Worm (Caenorhabditis elegans) whole organism, L3 larva: ENCODE data around the gene gsto-1.

Experiments
- aly-2 ChIP-seq: fragments of 150-350 bp; optimal IDR thresholded peaks from 2 replicates; lab custom pipeline; 2014; ENCODE audit warnings: missing biosample characterization, missing genetic modification characterization
- ama-1 ChIP-seq: fragments of 150-350 bp; optimal IDR thresholded peaks from 2 replicates; lab custom pipeline; 2018
- elt-3 ChIP-seq, 3 experiments: fragments of 150-350 bp in 1 of 3; sonication (generic microtip) in 2 of 3; optimal IDR thresholded peaks; 2 replicates in 2 of 3; 4 replicates in 1 of 3; lab custom pipeline; 2014 to 2017; ENCODE audit warnings: missing biosample characterization in 3 of 3, missing genetic modification characterization in 3 of 3
- eor-1 ChIP-seq, 2 experiments: fragments of 150-350 bp; optimal IDR thresholded peaks; 2 replicates each; lab custom pipeline; 2014 to 2018; ENCODE audit warnings: missing biosample characterization in 2 of 2, missing genetic modification characterization in 2 of 2
- fkh-10 ChIP-seq: sonication (generic microtip); optimal IDR thresholded peaks from 2 replicates; lab custom pipeline; 2017; ENCODE audit warnings: missing biosample characterization, missing genetic modification reagents, missing genetic modification characterization
- fkh-2 ChIP-seq: fragments of 150-350 bp; optimal IDR thresholded peaks from 2 replicates; lab custom pipeline; 2014; ENCODE audit warnings: missing biosample characterization, missing genetic modification reagents, missing genetic modification characterization
- nhr-11 ChIP-seq: fragments of 150-350 bp; optimal IDR thresholded peaks from 2 replicates; lab custom pipeline; 2014; ENCODE audit warnings: missing biosample characterization, missing genetic modification characterization
- nhr-237 ChIP-seq: fragments of 150-350 bp; optimal IDR thresholded peaks from 2 replicates; lab custom pipeline; 2014; ENCODE audit warnings: missing biosample characterization, missing genetic modification characterization
- pha-4 ChIP-seq: fragments of 150-350 bp; optimal IDR thresholded peaks from 2 replicates; lab custom pipeline; 2014; ENCODE audit warnings: missing biosample characterization, missing genetic modification reagents, missing genetic modification characterization
- pqm-1 ChIP-seq: fragments of 150-350 bp; optimal IDR thresholded peaks from 2 replicates; lab custom pipeline; 2017; ENCODE audit warnings: missing biosample characterization, missing genetic modification characterization, inconsistent platforms
- unc-62 ChIP-seq: fragments of 150-350 bp; sonication (generic microtip); optimal IDR thresholded peaks from 4 replicates; lab custom pipeline; 2014; ENCODE audit warnings: missing biosample characterization, missing genetic modification reagents, missing genetic modification characterization
- ztf-11 ChIP-seq: fragments of 150-350 bp; optimal IDR thresholded peaks from 2 replicates; lab custom pipeline; 2014; ENCODE audit warnings: missing biosample characterization, missing genetic modification characterization
- ztf-4 ChIP-seq: fragments of 150-350 bp; optimal IDR thresholded peaks from 2 replicates; lab custom pipeline; 2014; ENCODE audit warnings: missing biosample characterization, missing genetic modification characterization

DNA sequence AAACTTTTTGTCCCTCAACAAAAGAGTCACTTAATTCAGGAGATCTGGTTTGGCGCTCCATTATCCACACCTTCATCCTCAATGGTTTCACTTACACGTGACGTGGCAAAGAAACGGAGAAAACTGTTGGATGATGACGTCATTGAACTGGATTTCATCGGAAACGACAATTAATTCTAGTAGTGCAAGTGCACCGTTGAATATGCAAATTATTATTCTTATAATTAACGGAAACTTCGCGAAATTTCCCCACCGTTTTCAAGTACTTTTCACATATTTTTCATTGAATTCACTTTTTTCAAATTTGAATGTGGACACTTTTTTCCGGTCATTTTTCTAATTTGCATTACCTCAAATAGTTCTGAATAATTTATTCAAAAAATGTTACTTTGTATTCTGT is 37.6 kb downstream of the gsto-1 start, which contains the start of gene ZK688.1:
- TF ChIP-seq unc-62 (GFP tag; lab: Kevin White, UChicago), result no peak
- no peak for TF ChIP-seq eor-1 (tag; optimal IDR thresholded peaks at IDR 0.05; lab: Kevin White, UChicago)
- no peak for TF ChIP-seq elt-3 (tag; optimal IDR thresholded peaks at IDR 0.05; lab: Kevin White, UChicago)
- TF ChIP-seq nhr-237 (tag; lab: Kevin White, UChicago), result no peak
- no peak for TF ChIP-seq fkh-10 (GFP tag; lab: Kevin White, UChicago)
- TF ChIP-seq ama-1 (lab: Kevin White, UChicago), result no peak
- TF ChIP-seq ztf-11, result no peak
- no peak for TF ChIP-seq pha-4
- TF ChIP-seq nhr-11 (tag; lab: Kevin White, UChicago), result no peak
- no peak for TF ChIP-seq pqm-1 (tag; lab: Kevin White, UChicago)
- no peak for TF ChIP-seq ztf-4 (tag; lab: Kevin White, UChicago)
- TF ChIP-seq aly-2 (tag; lab: Kevin White, UChicago), result no peak
- no peak for TF ChIP-seq fkh-2 (tag; lab: Kevin White, UChicago)
